Worm (Caenorhabditis elegans): ENCODE data around the gene E04F6.15.

- no peak for TF ChIP-seq ceh-14 (tag; optimal IDR thresholded peaks at IDR 0.05)
- no peak for TF ChIP-seq mec-3 (tag; optimal IDR thresholded peaks at IDR 0.05; ENCODE audit: borderline replicate concordance)
Observed at ce11 chrII:7171305-7171998, 38.6 kb downstream of the E04F6.15 start, which contains the start of gene dyf-13.
